Worm (Caenorhabditis elegans) whole organism, L4/young adult: ENCODE measurements around the gene col-96.

Source experiments
- W03F9.2 ChIP-seq: fragments of 150-350 bp; optimal IDR thresholded peaks from 2 replicates; lab custom pipeline; 2014; ENCODE audit warnings: missing biosample characterization, missing genetic modification characterization
- dao-5 ChIP-seq: sonication (generic microtip); optimal IDR thresholded peaks from 2 replicates; lab custom pipeline; 2016; ENCODE audit warnings: missing genotype, missing genetic modification characterization, moderate library complexity, missing compliant biosample characterization
- him-1 ChIP-seq: sonication (generic microtip); optimal IDR thresholded peaks from 2 replicates; lab custom pipeline; 2016; ENCODE audit warnings: missing genotype, missing genetic modification reagents, missing genetic modification characterization, missing compliant biosample characterization

DNA sequence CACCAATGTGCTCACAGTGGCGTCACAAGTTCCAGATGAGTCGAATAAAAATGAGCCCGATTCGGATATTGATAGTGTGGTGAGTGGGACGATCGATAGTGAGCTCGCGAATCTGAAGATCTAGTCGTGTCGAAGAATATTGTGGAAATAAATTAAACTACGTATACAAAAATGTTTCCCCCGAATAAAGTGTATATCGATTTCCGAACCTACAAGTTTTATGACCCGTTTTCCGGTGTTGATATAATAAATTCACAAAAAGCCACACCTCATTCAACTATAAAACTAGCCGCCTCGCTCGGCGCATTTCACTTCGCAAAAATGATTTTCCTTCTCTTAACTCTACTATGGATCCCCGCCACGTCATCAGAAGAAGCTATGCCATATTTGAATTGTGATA lies 6.6 kb downstream of the col-96 start, which contains the start of gene pqn-84:
- TF ChIP-seq him-1 (tag; lab: Kevin White, UChicago) (no peak), dao-5 (tag; lab: Kevin White, UChicago) (no peak), W03F9.2 (tag; lab: Kevin White, UChicago) (no peak)
